Fruit fly (Drosophila melanogaster) whole organism, embryonic: Measurements from ENCODE around the gene CG8907.

Source experiments
- CG11456 ChIP-seq: fragments of 200-800 bp; sonication (Bioruptor generic); IDR thresholded peaks from 3 replicates; pipeline ENCODE4 v1.3.6; 2022; ENCODE audit warnings: missing biosample characterization, missing genetic modification characterization
- CG11696 ChIP-seq: fragments of 200-800 bp; sonication (Bioruptor generic); IDR thresholded peaks from 2 replicates; pipeline ENCODE4 v1.3.6; 2022; ENCODE audit warnings: missing biosample characterization, missing genetic modification characterization
- CG12299 ChIP-seq: fragments of 200-800 bp; sonication (Bioruptor generic); optimal IDR thresholded peaks from 2 replicates; lab custom pipeline; 2018; ENCODE audit warnings: missing biosample characterization, mild to moderate bottlenecking, missing genetic modification characterization
- CG14050 ChIP-seq: fragments of 200-800 bp; sonication (Bioruptor generic); IDR thresholded peaks from 3 replicates; pipeline ENCODE4 v1.3.6; 2022; ENCODE audit warnings: missing biosample characterization, missing genetic modification characterization
- CG14710 ChIP-seq: fragments of 200-800 bp; sonication (Bioruptor generic); optimal IDR thresholded peaks from 3 replicates; lab custom pipeline; 2019; ENCODE audit warnings: missing biosample characterization, mild to moderate bottlenecking, missing genetic modification characterization, moderate library complexity
- CG15011 ChIP-seq: fragments of 200-800 bp; sonication (Bioruptor generic); optimal IDR thresholded peaks from 3 replicates; lab custom pipeline; 2018; ENCODE audit warnings: missing biosample characterization, mild to moderate bottlenecking, missing genetic modification characterization
- CG17328 ChIP-seq: fragments of 200-800 bp; sonication (Bioruptor generic); IDR thresholded peaks from 2 replicates; pipeline ENCODE4 v1.3.6; 2022; ENCODE audit warnings: missing biosample characterization, missing genetic modification characterization
- CG17568 ChIP-seq: fragments of 200-800 bp; sonication (Bioruptor generic); optimal IDR thresholded peaks from 2 replicates; lab custom pipeline; 2018; ENCODE audit warnings: missing biosample characterization, mild to moderate bottlenecking, missing genetic modification characterization, moderate library complexity
- CG2202 ChIP-seq: fragments of 200-800 bp; sonication (Bioruptor generic); optimal IDR thresholded peaks from 2 replicates; lab custom pipeline; 2018; ENCODE audit warnings: missing biosample characterization, mild to moderate bottlenecking, missing genetic modification characterization
- CG30020 ChIP-seq: fragments of 200-800 bp; optimal IDR thresholded peaks from 2 replicates; lab custom pipeline; 2019; ENCODE audit warnings: missing biosample characterization, mild to moderate bottlenecking, missing genetic modification characterization, moderate library complexity
- CG31365 ChIP-seq: fragments of 200-800 bp; sonication (Bioruptor generic); optimal IDR thresholded peaks from 2 replicates; lab custom pipeline; 2018; ENCODE audit warnings: missing biosample characterization, mild to moderate bottlenecking, missing genetic modification characterization
- CG5953 ChIP-seq: fragments of 200-800 bp; sonication (Bioruptor generic); IDR thresholded peaks from 2 replicates; pipeline ENCODE4 v1.3.6; 2022; ENCODE audit warnings: missing biosample characterization, missing genetic modification characterization
- CG6813 ChIP-seq: fragments of 200-800 bp; sonication (Bioruptor generic); optimal IDR thresholded peaks from 2 replicates; lab custom pipeline; 2017; ENCODE audit warnings: missing biosample characterization, missing genetic modification characterization, mild to moderate bottlenecking, moderate library complexity, missing genetic modification reagents
- CG7745 ChIP-seq: fragments of 200-800 bp; sonication (Bioruptor generic); optimal IDR thresholded peaks from 2 replicates; lab custom pipeline; 2018; ENCODE audit warnings: missing biosample characterization, mild to moderate bottlenecking, missing genetic modification characterization, moderate library complexity
- CG9727 ChIP-seq: fragments of 200-800 bp; sonication (Bioruptor generic); optimal IDR thresholded peaks from 3 replicates; lab custom pipeline; 2017; ENCODE audit warnings: missing biosample characterization, mild to moderate bottlenecking, missing genetic modification characterization
- D ChIP-seq, 2 experiments: fragments of 200-800 bp in 1 of 2; fragments of >200 bp in 1 of 2; sonication (Bioruptor generic) in 1 of 2; optimal IDR thresholded peaks; 2 replicates in 1 of 2; 3 replicates in 1 of 2; lab custom pipeline; 2017; ENCODE audit warnings: mild to moderate bottlenecking in 1 of 2, missing biosample characterization in 1 of 2, missing genetic modification characterization in 1 of 2, missing genetic modification reagents in 1 of 2
- Deaf1 ChIP-seq: fragments of 200-800 bp; optimal IDR thresholded peaks from 3 replicates; lab custom pipeline; 2019; ENCODE audit warnings: missing biosample characterization, mild to moderate bottlenecking, missing genetic modification characterization, moderate library complexity
- Drgx ChIP-seq: fragments of 200-800 bp; sonication (Bioruptor generic); IDR thresholded peaks from 2 replicates; pipeline ENCODE4 v1.3.6; 2022; ENCODE audit warnings: missing biosample characterization, missing genetic modification characterization
- Eip74EF ChIP-seq, 2 experiments: fragments of 200-800 bp in 1 of 2; fragments of >200 bp in 1 of 2; sonication (Bioruptor generic) in 1 of 2; optimal IDR thresholded peaks; 2 replicates each; lab custom pipeline; 2017 to 2019; ENCODE audit warnings: missing biosample characterization in 2 of 2, missing genetic modification characterization in 2 of 2, mild to moderate bottlenecking in 1 of 2, moderate library complexity in 1 of 2
- Ets65A ChIP-seq: fragments of 200-800 bp; sonication (Bioruptor generic); peaks from one replicate; lab custom pipeline; 2016; ENCODE audit warnings: missing biosample characterization, missing genetic modification characterization
- Fer2 ChIP-seq: fragments of 200-800 bp; sonication (Bioruptor generic); optimal IDR thresholded peaks from 2 replicates; lab custom pipeline; 2018; ENCODE audit warnings: missing biosample characterization, mild to moderate bottlenecking, missing genetic modification characterization, moderate library complexity
- Fer3 ChIP-seq: fragments of 200-800 bp; sonication (Bioruptor generic); optimal IDR thresholded peaks from 2 replicates; lab custom pipeline; 2018; ENCODE audit warnings: missing biosample characterization, mild to moderate bottlenecking, missing genetic modification characterization, moderate library complexity
- GATAe ChIP-seq: fragments of 200-800 bp; sonication (Bioruptor generic); conservative IDR thresholded peaks from 2 replicates; pipeline ENCODE4 v1.3.6; 2022; ENCODE audit warnings: missing biosample characterization, missing genetic modification characterization
- HLH4C ChIP-seq: fragments of 200-800 bp; sonication (Bioruptor generic); IDR thresholded peaks from 3 replicates; pipeline ENCODE4 v1.3.6; 2022; ENCODE audit warnings: missing biosample characterization, missing genetic modification characterization; ENCODE audit not compliant: partially characterized antibody
- Hand ChIP-seq: fragments of 200-800 bp; sonication (Bioruptor generic); optimal IDR thresholded peaks from 2 replicates; lab custom pipeline; 2017; ENCODE audit warnings: mild to moderate bottlenecking, missing biosample characterization, missing genetic modification reagents, missing genetic modification characterization
- Lim3 ChIP-seq: fragments of 200-800 bp; sonication (Bioruptor generic); IDR thresholded peaks from 2 replicates; pipeline ENCODE4 v1.3.6; 2022; ENCODE audit warnings: missing biosample characterization, missing genetic modification characterization
- Lpt ChIP-seq: fragments of >200 bp; optimal IDR thresholded peaks from 2 replicates; lab custom pipeline; 2018; ENCODE audit warnings: missing biosample characterization, missing genetic modification characterization
- Med ChIP-seq: fragments of 200-800 bp; sonication (Bioruptor generic); peaks from one replicate; lab custom pipeline; 2016; ENCODE audit warnings: missing biosample characterization, missing genetic modification characterization, mild to moderate bottlenecking, inconsistent platforms, moderate library complexity
- Mes4 ChIP-seq: fragments of 200-800 bp; sonication (Bioruptor generic); optimal IDR thresholded peaks from 2 replicates; lab custom pipeline; 2016; ENCODE audit warnings: missing biosample characterization, missing genetic modification characterization
- Sry-β ChIP-seq: fragments of 200-800 bp; sonication (Bioruptor generic); optimal IDR thresholded peaks from 2 replicates; lab custom pipeline; 2018; ENCODE audit warnings: missing biosample characterization, mild to moderate bottlenecking, missing genetic modification characterization, moderate library complexity
- amos ChIP-seq: fragments of 200-800 bp; sonication (Bioruptor generic); IDR thresholded peaks from 2 replicates; pipeline ENCODE4 v1.3.6; 2022; ENCODE audit warnings: missing biosample characterization, missing genetic modification characterization; ENCODE audit not compliant: partially characterized antibody
- cato ChIP-seq: fragments of 200-800 bp; sonication (Bioruptor generic); optimal IDR thresholded peaks from 2 replicates; lab custom pipeline; 2016; ENCODE audit warnings: missing biosample characterization, missing genetic modification characterization, borderline replicate concordance
- chif ChIP-seq, 2 experiments: fragments of 200-800 bp; sonication (Bioruptor generic); optimal IDR thresholded peaks; 3 replicates each; lab custom pipeline; 2016; ENCODE audit warnings: missing biosample characterization in 2 of 2, missing genetic modification characterization in 2 of 2
- da ChIP-seq: fragments of 200-800 bp; sonication (Bioruptor generic); optimal IDR thresholded peaks from 2 replicates; lab custom pipeline; 2016; ENCODE audit warnings: missing biosample characterization, missing genetic modification characterization
- dpn ChIP-seq, 2 experiments: fragments of 200-800 bp; sonication (Bioruptor generic); optimal IDR thresholded peaks; 3 replicates each; lab custom pipeline; 2016; ENCODE audit warnings: missing biosample characterization in 2 of 2, missing genetic modification characterization in 2 of 2
- eve ChIP-seq, 2 experiments: fragments of >200 bp; optimal IDR thresholded peaks; 2 replicates each; lab custom pipeline; 2017; ENCODE audit warnings: missing biosample characterization in 2 of 2, missing genetic modification characterization in 2 of 2
- ftz-f1 ChIP-seq: fragments of 200-800 bp; sonication (Bioruptor generic); optimal IDR thresholded peaks from 2 replicates; lab custom pipeline; 2016; ENCODE audit warnings: missing biosample characterization, missing genetic modification characterization
- hb ChIP-seq: fragments of 200-800 bp; sonication (Bioruptor generic); IDR thresholded peaks from 3 replicates; pipeline ENCODE4 v1.3.6; 2022; ENCODE audit warnings: missing biosample characterization, missing genetic modification characterization; ENCODE audit not compliant: partially characterized antibody
- inv ChIP-seq: fragments of 200-800 bp; sonication (Bioruptor generic); IDR thresholded peaks from 2 replicates; pipeline ENCODE4 v1.3.6; 2022; ENCODE audit warnings: missing biosample characterization, missing genetic modification characterization; ENCODE audit not compliant: partially characterized antibody
- lab ChIP-seq: fragments of 200-800 bp; sonication (Bioruptor generic); optimal IDR thresholded peaks from 3 replicates; lab custom pipeline; 2017; ENCODE audit warnings: missing biosample characterization, missing genetic modification characterization, mild to moderate bottlenecking, moderate library complexity, missing genetic modification reagents
- nerfin-1 ChIP-seq: fragments of 200-800 bp; sonication (Bioruptor generic); optimal IDR thresholded peaks from 3 replicates; lab custom pipeline; 2019; ENCODE audit warnings: missing biosample characterization, mild to moderate bottlenecking, missing genetic modification characterization, moderate library complexity
- peb ChIP-seq: fragments of 200-800 bp; sonication (Bioruptor generic); IDR thresholded peaks from 2 replicates; pipeline ENCODE4 v1.3.6; 2022; ENCODE audit warnings: missing biosample characterization, missing genetic modification characterization
- run ChIP-seq: fragments of 200-800 bp; sonication (Bioruptor generic); optimal IDR thresholded peaks from 3 replicates; lab custom pipeline; 2018; ENCODE audit warnings: missing biosample characterization, mild to moderate bottlenecking, missing genetic modification characterization
- sima ChIP-seq: fragments of 200-800 bp; sonication (Bioruptor generic); optimal IDR thresholded peaks from 2 replicates; lab custom pipeline; 2016; ENCODE audit warnings: missing biosample characterization, missing genetic modification characterization
- sob ChIP-seq: fragments of 200-800 bp; sonication (Bioruptor generic); IDR thresholded peaks from 2 replicates; pipeline ENCODE4 v1.3.6; 2022; ENCODE audit warnings: missing biosample characterization, missing genetic modification characterization
- ssp ChIP-seq: fragments of 200-800 bp; sonication (Bioruptor generic); IDR thresholded peaks from 2 replicates; pipeline ENCODE4 v1.3.6; 2022; ENCODE audit warnings: missing biosample characterization, missing genetic modification characterization
- toy ChIP-seq: fragments of 200-800 bp; sonication (Bioruptor generic); IDR thresholded peaks from 2 replicates; pipeline ENCODE4 v1.3.6; 2022; ENCODE audit warnings: missing biosample characterization, missing genetic modification characterization

Gene CG8907

dm6 chr3R:16986181-16987074 is 21.6 kb upstream of the CG8907 start (continued):
- TF ChIP-seq inv (GFP tag; lab: Robert Waterston, UW) (peak; percentile 11; the same call in 1 of the 2 replicates), Deaf1 (tag; lab: Kevin White, UChicago) (peak; percentile 72), amos (peak; percentile 12; the same call in 1 of the 2 replicates), CG11456 (GFP tag; lab: Robert Waterston, UW) (peak; percentile 98), Fer3 (tag; lab: Kevin White, UChicago) (peak; percentile 95), CG7745 (no peak), toy (GFP tag; lab: Robert Waterston, UW) (peak; percentile 94), CG30020 (tag; lab: Kevin White, UChicago) (peak; percentile 35), peb (GFP tag; lab: Robert Waterston, UW) (peak; percentile 84), Hand (GFP tag; lab: Kevin White, UChicago) (peak; percentile 95), dpn (GFP tag; optimal IDR thresholded peaks at IDR 0.05; lab: Kevin White, UChicago) (peak; percentile 97), GATAe (GFP tag; lab: Robert Waterston, UW) (peak; percentile 95), CG2202 (tag; lab: Kevin White, UChicago) (no peak), CG17328 (peak; percentile 93), CG17568 (GFP tag; lab: Kevin White, UChicago) (peak; percentile 86), Med (GFP tag; lab: Kevin White, UChicago) (peak; percentile 100), Eip74EF (GFP tag; optimal IDR thresholded peaks at IDR 0.05; lab: Kevin White, UChicago) (peak in 1 of 2 experiments; percentile 87), hb (GFP tag; lab: Robert Waterston, UW) (no peak), D (optimal IDR thresholded peaks at IDR 0.05; lab: Kevin White, UChicago) (no peak), D (GFP tag; optimal IDR thresholded peaks at IDR 0.05; lab: Kevin White, UChicago) (peak; percentile 45), Mes4 (peak; percentile 81), Drgx (GFP tag; lab: Robert Waterston, UW) (peak; percentile 97), cato (peak; percentile 57), CG12299 (peak; percentile 84), HLH4C (GFP tag; lab: Robert Waterston, UW) (no peak), chif (GFP tag; optimal IDR thresholded peaks at IDR 0.05; lab: Kevin White, UChicago) (peak; percentile 83 to 87), lab (GFP tag; lab: Kevin White, UChicago) (peak; percentile 97), Fer2 (tag; lab: Kevin White, UChicago) (peak; percentile 88), sob (GFP tag; lab: Robert Waterston, UW) (peak; percentile 99), eve (GFP tag; optimal IDR thresholded peaks at IDR 0.05; lab: Kevin White, UChicago) (peak in 1 of 2 experiments; percentile 83), ssp (GFP tag; lab: Robert Waterston, UW) (peak; percentile 83), run (tag; lab: Kevin White, UChicago) (peak; percentile 63), ftz-f1 (GFP tag; lab: Kevin White, UChicago) (peak; percentile 87), CG6813 (peak; percentile 89), Lim3 (GFP tag; lab: Robert Waterston, UW) (peak; percentile 90), Sry-β (no peak), CG14050 (GFP tag; lab: Robert Waterston, UW) (peak; percentile 95), nerfin-1 (tag; lab: Kevin White, UChicago) (peak; percentile 68), Lpt (GFP tag; lab: Kevin White, UChicago) (no peak), Ets65A (GFP tag; lab: Kevin White, UChicago) (peak; percentile 99), CG11696 (GFP tag; lab: Robert Waterston, UW) (peak; percentile 86), CG5953 (peak; percentile 92), sima (peak; percentile 76), CG31365 (tag; lab: Kevin White, UChicago) (peak; percentile 76), da (GFP tag; lab: Kevin White, UChicago) (peak; percentile 85), CG15011 (peak; percentile 87), CG14710 (peak; percentile 11), CG9727 (GFP tag; lab: Kevin White, UChicago) (peak; percentile 86)
